Worm (Caenorhabditis elegans) whole organism, L4/young adult: ENCODE data around the gene nas-14.

ENCODE experiments used
- W03F9.2 ChIP-seq: fragments of 150-350 bp; optimal IDR thresholded peaks from 2 replicates; lab custom pipeline; 2014; ENCODE audit warnings: missing biosample characterization, missing genetic modification characterization
- dao-5 ChIP-seq: sonication (generic microtip); optimal IDR thresholded peaks from 2 replicates; lab custom pipeline; 2016; ENCODE audit warnings: missing genotype, missing genetic modification characterization, moderate library complexity, missing compliant biosample characterization
- him-1 ChIP-seq: sonication (generic microtip); optimal IDR thresholded peaks from 2 replicates; lab custom pipeline; 2016; ENCODE audit warnings: missing genotype, missing genetic modification reagents, missing genetic modification characterization, missing compliant biosample characterization

ce11 chrIV:13165181-13165580, 5.2 kb upstream of the nas-14 start, which contains the start of gene scl-14:
- TF ChIP-seq dao-5 (tag; lab: Kevin White, UChicago) (no peak), W03F9.2 (tag; lab: Kevin White, UChicago) (no peak), him-1 (tag; lab: Kevin White, UChicago) (no peak)
